Worm (Caenorhabditis elegans): ENCODE results near the gene vig-1.

The vig-1 gene

ce11 chrII:1322283-1323173 is 1.7 kb downstream of the vig-1 start:
- peak; percentile 8; the same call in 1 of the 2 replicates for TF ChIP-seq egl-44 (GFP tag; IDR thresholded peaks at IDR 0.05)
- TF ChIP-seq F49E8.2 (tag; optimal IDR thresholded peaks at IDR 0.05; ENCODE audit: insufficient read depth) = peak; percentile 86
- TF ChIP-seq pbrm-1 (GFP tag; IDR thresholded peaks at IDR 0.05) = peak; percentile 16; the same call in 1 of the 2 replicates
- TF ChIP-seq ceh-58 (GFP tag; IDR thresholded peaks at IDR 0.05) = 0 out of 2 replicates have a peak, but pooled peaks have one; percentile 38
- TF ChIP-seq F39B2.1 (GFP tag; IDR thresholded peaks at IDR 0.05) = peak; percentile 7; the same call in 1 of the 2 replicates
- peak; percentile 10; the same call in 1 of the 2 replicates for TF ChIP-seq mcd-1 (GFP tag; IDR thresholded peaks at IDR 0.05)
- TF ChIP-seq lin-54 (GFP tag; optimal IDR thresholded peaks at IDR 0.05) = peak; percentile 36
- peak; percentile 24; the same call in 1 of the 2 replicates for TF ChIP-seq ceh-100 (GFP tag; IDR thresholded peaks at IDR 0.05)
- TF ChIP-seq lag-1 (GFP tag; IDR thresholded peaks at IDR 0.05) = no peak
- TF ChIP-seq hlh-26 (GFP tag; conservative IDR thresholded peaks at IDR 0.05) = no peak
- peak; percentile 28; the same call in 1 of the 2 replicates for TF ChIP-seq hsf-1 (GFP tag; IDR thresholded peaks at IDR 0.05)
- peak; percentile 41; the same call in 1 of the 2 replicates for TF ChIP-seq madf-3 (GFP tag; IDR thresholded peaks at IDR 0.05)
- peak; percentile 52 for TF ChIP-seq snpc-3.4 (tag; optimal IDR thresholded peaks at IDR 0.05)
- peak; percentile 7 for TF ChIP-seq snpc-1.3 (tag; optimal IDR thresholded peaks at IDR 0.05; ENCODE audit: insufficient read depth)
- TF ChIP-seq nhr-179 (tag; optimal IDR thresholded peaks at IDR 0.05) = no peak
- peak; percentile 29; the same call in 1 of the 2 replicates for TF ChIP-seq attf-6 (GFP tag; IDR thresholded peaks at IDR 0.05)
- peak; percentile 59; the same call in 1 of the 2 replicates for TF ChIP-seq lin-26 (GFP tag; IDR thresholded peaks at IDR 0.05)
- TF ChIP-seq cebp-1 (GFP tag; IDR thresholded peaks at IDR 0.05) = no peak
- TF ChIP-seq cebp-1 (tag; optimal IDR thresholded peaks at IDR 0.05) = no peak
- peak; percentile 37 for TF ChIP-seq zim-3 (tag; optimal IDR thresholded peaks at IDR 0.05)
- TF ChIP-seq fkh-3 (tag; optimal IDR thresholded peaks at IDR 0.05) = no peak
- 0 out of 2 replicates have a peak, but pooled peaks have one; percentile 24 for TF ChIP-seq C17E4.6 (GFP tag; IDR thresholded peaks at IDR 0.05)
- 0 out of 2 replicates have a peak, but pooled peaks have one; percentile 4 for TF ChIP-seq Y53G8AR.9 (GFP tag; conservative IDR thresholded peaks at IDR 0.05)
- peak; percentile 37 for TF ChIP-seq tlf-1 (GFP tag; optimal IDR thresholded peaks at IDR 0.05)
- peak; percentile 66 for TF ChIP-seq zfh-2 (GFP tag; conservative IDR thresholded peaks at IDR 0.05)
- TF ChIP-seq rcor-1 (GFP tag; IDR thresholded peaks at IDR 0.05) = 0 out of 2 replicates have a peak, but pooled peaks have one; percentile 11
- peak; percentile 24 for TF ChIP-seq lsl-1 (GFP tag; optimal IDR thresholded peaks at IDR 0.05)
- no peak for TF ChIP-seq ceh-27 (GFP tag; optimal IDR thresholded peaks at IDR 0.05)
- peak; percentile 10; the same call in 1 of the 2 replicates for TF ChIP-seq ekl-4 (GFP tag; IDR thresholded peaks at IDR 0.05)
- TF ChIP-seq lin-35 (GFP tag; optimal IDR thresholded peaks at IDR 0.05) = no peak
- TF ChIP-seq ama-1 (optimal IDR thresholded peaks at IDR 0.05) = no peak
- TF ChIP-seq ama-1 (GFP tag; optimal IDR thresholded peaks at IDR 0.05) = peak; percentile 29 to 66

ce11 chrII:1323190-1323651 is 2.4 kb downstream of the vig-1 start:
- 0 out of 2 replicates have a peak, but pooled peaks have one; percentile 40 for TF ChIP-seq dox-1 (GFP tag; IDR thresholded peaks at IDR 0.05)
- no peak for TF ChIP-seq lin-54 (GFP tag; optimal IDR thresholded peaks at IDR 0.05)
- peak; percentile 40 for TF ChIP-seq repo-1 (tag; optimal IDR thresholded peaks at IDR 0.05)
- no peak for TF ChIP-seq tlf-1 (GFP tag; optimal IDR thresholded peaks at IDR 0.05)
- TF ChIP-seq aptf-2 (GFP tag; conservative IDR thresholded peaks at IDR 0.05) = no peak
- TF ChIP-seq K12H6.12 (tag; optimal IDR thresholded peaks at IDR 0.05) = peak; percentile 56
- TF ChIP-seq snpc-1.1 (tag; optimal IDR thresholded peaks at IDR 0.05; ENCODE audit: insufficient read depth) = no peak
- TF ChIP-seq F10E7.11 (tag; optimal IDR thresholded peaks at IDR 0.05) = peak; percentile 78
- TF ChIP-seq Y95B8A.8 (GFP tag; IDR thresholded peaks at IDR 0.05) = no peak
- TF ChIP-seq mxl-1 (tag; optimal IDR thresholded peaks at IDR 0.05) = no peak
- TF ChIP-seq madf-6 (GFP tag; IDR thresholded peaks at IDR 0.05) = 0 out of 2 replicates have a peak, but pooled peaks have one; percentile 41
- TF ChIP-seq egl-44 (GFP tag; IDR thresholded peaks at IDR 0.05) = no peak
- no peak for TF ChIP-seq hmg-20 (GFP tag; IDR thresholded peaks at IDR 0.05)
- TF ChIP-seq snpc-1.3 (tag; optimal IDR thresholded peaks at IDR 0.05; ENCODE audit: insufficient read depth) = peak; percentile 4
- no peak for TF ChIP-seq ztf-18 (tag; optimal IDR thresholded peaks at IDR 0.05)
- peak; percentile 2 for TF ChIP-seq snpc-3.4 (tag; optimal IDR thresholded peaks at IDR 0.05)
- no peak; the same call in 1 of the 2 replicates for TF ChIP-seq Y53G8AR.9 (GFP tag; conservative IDR thresholded peaks at IDR 0.05)
- peak; percentile 95 for TF ChIP-seq B0336.3 (GFP tag; IDR thresholded peaks at IDR 0.05)
- TF ChIP-seq nhr-120 (GFP tag; IDR thresholded peaks at IDR 0.05) = no peak

All from whole organism, young adult.